Fruit fly (Drosophila melanogaster) Kc167 (cell line): ENCODE results near the gene Dnaaf6.

Source experiments
- Sin3A ChIP-seq: fragments of >200 bp; optimal IDR thresholded peaks from 2 replicates; lab custom pipeline; 2018; ENCODE audit warnings: missing external identifiers
- h ChIP-seq: fragments of >200 bp; optimal IDR thresholded peaks from 3 replicates; lab custom pipeline; 2018; ENCODE audit warnings: missing external identifiers
- insv ChIP-seq: fragments of >200 bp; optimal IDR thresholded peaks from 3 replicates; lab custom pipeline; 2018; ENCODE audit warnings: missing external identifiers
- ttk ChIP-seq: sonication (Bioruptor generic); optimal IDR thresholded peaks from 2 replicates; lab custom pipeline; 2017; ENCODE audit warnings: missing external identifiers

dm6 chr3L:14673740-14674463 lies 10.7 kb upstream of the Dnaaf6 start:
- TF ChIP-seq ttk (lab: Kevin White, UChicago) (no peak), insv (lab: Kevin White, UChicago) (no peak), h (lab: Kevin White, UChicago) (no peak), Sin3A (lab: Kevin White, UChicago) (no peak)
